Worm (Caenorhabditis elegans) whole organism, L4 larva: ENCODE results near the gene Y46H3D.1.

Source experiments
- R02D3.7 ChIP-seq: fragments of 150-350 bp; sonication (generic microtip); optimal IDR thresholded peaks from 3 replicates; lab custom pipeline; 2014; ENCODE audit warnings: missing biosample characterization, missing genetic modification characterization
- gei-8 ChIP-seq: fragments of 200-800 bp; sonication (Bioruptor generic); optimal IDR thresholded peaks from 2 replicates; lab custom pipeline; 2018; ENCODE audit warnings: mild to moderate bottlenecking, missing genetic modification characterization, missing compliant biosample characterization
- lin-13 ChIP-seq: fragments of 150-350 bp; optimal IDR thresholded peaks from 2 replicates; lab custom pipeline; 2014; ENCODE audit warnings: missing biosample characterization, missing genetic modification reagents, missing genetic modification characterization
- nhr-10 ChIP-seq: fragments of 150-350 bp; optimal IDR thresholded peaks from 2 replicates; lab custom pipeline; 2014; ENCODE audit warnings: missing biosample characterization, missing genetic modification characterization
- spr-1 ChIP-seq: sonication (generic microtip); optimal IDR thresholded peaks from 2 replicates; lab custom pipeline; 2016; ENCODE audit warnings: mild to moderate bottlenecking, missing genetic modification characterization, missing compliant biosample characterization
- ztf-11 ChIP-seq: fragments of 150-350 bp; optimal IDR thresholded peaks from 2 replicates; lab custom pipeline; 2014; ENCODE audit warnings: missing biosample characterization, missing genetic modification characterization

ce11 chrV:1651045-1651444, 8.7 kb downstream of the Y46H3D.1 start, which contains the start of gene irld-44:
- TF ChIP-seq gei-8 (GFP tag; lab: Kevin White, UChicago): no peak
- no peak for TF ChIP-seq ztf-11 (tag; lab: Kevin White, UChicago)
- TF ChIP-seq R02D3.7: no peak
- TF ChIP-seq lin-13 (GFP tag; lab: Kevin White, UChicago): no peak
- TF ChIP-seq spr-1: no peak
- no peak for TF ChIP-seq nhr-10 (tag; lab: Kevin White, UChicago)
